Fruit fly (Drosophila melanogaster): Measurements from ENCODE around the gene CG17660.

DNA sequence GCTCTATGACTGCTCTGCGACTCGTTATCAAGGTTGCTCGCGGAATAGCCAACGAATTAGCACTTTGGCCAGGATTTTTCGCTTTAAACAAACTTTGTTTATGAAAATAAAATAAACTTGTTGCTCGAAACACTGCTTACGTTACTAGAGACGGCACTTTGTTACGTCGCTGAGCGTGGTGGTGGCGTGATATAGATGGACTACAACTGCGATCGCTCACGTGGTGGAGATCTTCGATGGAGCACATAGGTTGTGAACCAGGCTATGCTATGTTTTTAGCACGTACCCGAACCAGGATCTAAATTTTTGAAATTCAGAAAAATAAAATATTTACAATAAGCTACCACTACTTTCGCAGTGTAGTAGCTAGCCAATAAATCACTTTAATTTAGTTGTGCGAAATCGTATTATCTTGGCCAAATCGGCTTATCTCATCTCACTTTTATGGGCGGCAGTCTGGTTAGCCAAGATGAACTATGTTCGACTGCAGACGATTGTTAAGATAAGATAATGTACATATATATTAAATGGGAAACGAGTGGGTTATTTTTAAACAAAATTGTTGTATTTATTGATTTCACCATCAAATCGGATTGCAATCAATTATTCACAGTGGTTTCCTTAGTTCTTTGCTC, 5.6 kb upstream of the CG17660 start, which contains the start of gene frtz:
- TF ChIP-seq EcR (GFP tag; optimal IDR thresholded peaks at IDR 0.05) (no peak), CG8478 (optimal IDR thresholded peaks at IDR 0.05) (no peak), psq (optimal IDR thresholded peaks at IDR 0.05) (no peak)

Data from whole organism.